Worm (Caenorhabditis elegans) whole organism, L1 larva: ENCODE results near the gene T23B7.3.

ENCODE experiments used
- C16A3.4 ChIP-seq: fragments of 150-350 bp; optimal IDR thresholded peaks from 2 replicates; lab custom pipeline; 2014; ENCODE audit warnings: missing biosample characterization, missing genetic modification characterization
- F16B12.6 ChIP-seq: fragments of 150-350 bp; optimal IDR thresholded peaks from 2 replicates; lab custom pipeline; 2014; ENCODE audit warnings: missing biosample characterization, missing genetic modification characterization
- Y116A8C.19 ChIP-seq: sonication (generic microtip); optimal IDR thresholded peaks from 2 replicates; lab custom pipeline; 2016; ENCODE audit warnings: missing compliant biosample characterization, missing genetic modification characterization, borderline replicate concordance
- aha-1 ChIP-seq: fragments of 150-350 bp; optimal IDR thresholded peaks from 2 replicates; lab custom pipeline; 2014; ENCODE audit warnings: missing biosample characterization, missing genetic modification characterization
- aly-2 ChIP-seq: fragments of 150-350 bp; optimal IDR thresholded peaks from 2 replicates; lab custom pipeline; 2014; ENCODE audit warnings: missing biosample characterization, missing genetic modification characterization
- blmp-1 ChIP-seq: fragments of 150-350 bp; optimal IDR thresholded peaks from 2 replicates; lab custom pipeline; 2014; ENCODE audit warnings: missing biosample characterization, missing genetic modification characterization
- ceh-82 ChIP-seq, 3 experiments: fragments of 150-350 bp in 1 of 3; sonication (generic microtip) in 2 of 3; optimal IDR thresholded peaks; 2 replicates each; lab custom pipeline; 2014 to 2017; ENCODE audit warnings: missing biosample characterization in 3 of 3, missing genetic modification characterization in 3 of 3
- ceh-88 ChIP-seq: fragments of 200-800 bp; sonication (Bioruptor generic); IDR thresholded peaks from 2 replicates; pipeline ENCODE4 v1.3.6; 2022; ENCODE audit warnings: missing genetic modification characterization, missing compliant biosample characterization
- ces-1 ChIP-seq: fragments of 150-350 bp; optimal IDR thresholded peaks from 2 replicates; lab custom pipeline; 2014; ENCODE audit warnings: missing biosample characterization, missing genetic modification reagents, missing genetic modification characterization
- dpl-1 ChIP-seq, 3 experiments: fragments of 150-350 bp in 2 of 3; sonication (generic microtip) in 1 of 3; optimal IDR thresholded peaks; 2 replicates each; lab custom pipeline; 2014 to 2017; ENCODE audit warnings: missing biosample characterization in 3 of 3, missing genetic modification characterization in 3 of 3, missing genetic modification reagents in 3 of 3
- efl-1 ChIP-seq, 4 experiments: fragments of 150-350 bp; optimal IDR thresholded peaks in 3 of 4; peaks in 1 of 4; 1 replicate in 1 of 4; 2 replicates in 3 of 4; lab custom pipeline; 2014; ENCODE audit warnings: missing biosample characterization in 2 of 4, missing genetic modification characterization in 2 of 4, missing genetic modification reagents in 2 of 4
- egl-13 ChIP-seq: sonication (generic microtip); optimal IDR thresholded peaks from 2 replicates; lab custom pipeline; 2016; ENCODE audit warnings: missing genotype, missing genetic modification reagents, missing genetic modification characterization, missing compliant biosample characterization
- egl-27 ChIP-seq, 2 experiments: fragments of 150-350 bp in 1 of 2; sonication (generic microtip); optimal IDR thresholded peaks; 3 replicates each; lab custom pipeline; 2017 to 2018; ENCODE audit warnings: missing biosample characterization in 2 of 2, missing genetic modification characterization in 2 of 2, missing genetic modification reagents in 2 of 2
- elt-2 ChIP-seq: sonication (generic microtip); optimal IDR thresholded peaks from 2 replicates; lab custom pipeline; 2016; ENCODE audit warnings: missing genetic modification characterization, mild to moderate bottlenecking, inconsistent platforms, missing compliant biosample characterization, missing genetic modification reagents
- elt-3 ChIP-seq, 6 experiments: fragments of 150-350 bp in 1 of 6; sonication (generic microtip); optimal IDR thresholded peaks; 2 replicates each; lab custom pipeline; 2017 to 2018; ENCODE audit warnings: missing biosample characterization in 6 of 6, missing genetic modification characterization in 6 of 6, inconsistent platforms in 1 of 6
- ets-5 ChIP-seq: fragments of 200-800 bp; sonication (Bioruptor generic); IDR thresholded peaks from 2 replicates; pipeline ENCODE4 v1.3.6; 2022; ENCODE audit warnings: missing genetic modification characterization, missing compliant biosample characterization
- fkh-10 ChIP-seq: sonication (generic microtip); optimal IDR thresholded peaks from 2 replicates; lab custom pipeline; 2017; ENCODE audit warnings: missing biosample characterization, missing genetic modification reagents, missing genetic modification characterization
- fkh-4 ChIP-seq: sonication (generic microtip); optimal IDR thresholded peaks from 2 replicates; lab custom pipeline; 2016; ENCODE audit warnings: missing compliant biosample characterization, missing genetic modification characterization, borderline replicate concordance
- fos-1 ChIP-seq: fragments of 150-350 bp; optimal IDR thresholded peaks from 2 replicates; lab custom pipeline; 2014; ENCODE audit warnings: missing biosample characterization, missing genetic modification characterization
- grh-1 ChIP-seq: fragments of 200-800 bp; sonication (Bioruptor generic); IDR thresholded peaks from 2 replicates; pipeline ENCODE4 v1.3.6; 2022; ENCODE audit warnings: missing genetic modification reagents, missing genetic modification characterization, missing compliant biosample characterization
- hpl-2 ChIP-seq: fragments of 150-350 bp; optimal IDR thresholded peaks from 2 replicates; lab custom pipeline; 2014; ENCODE audit warnings: missing biosample characterization, missing genetic modification reagents, missing genetic modification characterization
- irx-1 ChIP-seq: sonication (generic microtip); optimal IDR thresholded peaks from 2 replicates; lab custom pipeline; 2016; ENCODE audit warnings: missing genetic modification characterization, missing compliant biosample characterization
- jun-1 ChIP-seq: fragments of 150-350 bp; optimal IDR thresholded peaks from 2 replicates; lab custom pipeline; 2014; ENCODE audit warnings: missing biosample characterization, missing genetic modification reagents, missing genetic modification characterization
- lin-13 ChIP-seq: fragments of 150-350 bp; optimal IDR thresholded peaks from 2 replicates; lab custom pipeline; 2014; ENCODE audit warnings: missing biosample characterization, missing genetic modification reagents, missing genetic modification characterization
- lin-14 ChIP-seq: fragments of 200-800 bp; sonication (Bioruptor generic); optimal IDR thresholded peaks from 2 replicates; lab custom pipeline; 2018; ENCODE audit warnings: mild to moderate bottlenecking, missing genetic modification characterization, moderate library complexity, missing compliant biosample characterization
- lin-15B ChIP-seq: fragments of 150-350 bp; sonication (generic microtip); optimal IDR thresholded peaks from 3 replicates; lab custom pipeline; 2014; ENCODE audit warnings: missing biosample characterization, missing genetic modification characterization
- lin-39 ChIP-seq: fragments of 150-350 bp; optimal IDR thresholded peaks from 2 replicates; lab custom pipeline; 2014; ENCODE audit warnings: missing biosample characterization, missing genetic modification reagents, missing genetic modification characterization
- lsy-2 ChIP-seq, 2 experiments: fragments of 150-350 bp; optimal IDR thresholded peaks; 2 replicates each; lab custom pipeline; 2014; ENCODE audit warnings: missing biosample characterization in 2 of 2, missing genetic modification characterization in 2 of 2
- mab-9 ChIP-seq: fragments of 200-800 bp; sonication (Bioruptor generic); IDR thresholded peaks from 2 replicates; pipeline ENCODE4 v1.3.6; 2022; ENCODE audit warnings: missing genetic modification reagents, missing genetic modification characterization, missing compliant biosample characterization
- mef-2 ChIP-seq: fragments of 150-350 bp; optimal IDR thresholded peaks from 2 replicates; lab custom pipeline; 2014; ENCODE audit warnings: missing biosample characterization, missing genetic modification characterization
- nhr-12 ChIP-seq: sonication (generic microtip); optimal IDR thresholded peaks from 2 replicates; lab custom pipeline; 2017; ENCODE audit warnings: missing biosample characterization, missing genetic modification characterization
- nhr-19 ChIP-seq: fragments of 200-800 bp; sonication (Bioruptor generic); conservative IDR thresholded peaks from 2 replicates; pipeline ENCODE4 v1.3.6; 2022; ENCODE audit warnings: missing genetic modification characterization, missing compliant biosample characterization
- nhr-20 ChIP-seq: sonication (generic microtip); optimal IDR thresholded peaks from 2 replicates; lab custom pipeline; 2016; ENCODE audit warnings: mild to moderate bottlenecking, missing genetic modification characterization, missing compliant biosample characterization
- nhr-28 ChIP-seq: fragments of 150-350 bp; optimal IDR thresholded peaks from 2 replicates; lab custom pipeline; 2014; ENCODE audit warnings: missing biosample characterization, missing genetic modification characterization
- nhr-71 ChIP-seq: sonication (generic microtip); optimal IDR thresholded peaks from 2 replicates; lab custom pipeline; 2016; ENCODE audit warnings: mild to moderate bottlenecking, missing genetic modification characterization, moderate library complexity, missing compliant biosample characterization
- nhr-76 ChIP-seq: sonication (generic microtip); optimal IDR thresholded peaks from 2 replicates; lab custom pipeline; 2017; ENCODE audit warnings: missing biosample characterization, missing genetic modification characterization
- nhr-77 ChIP-seq: fragments of 150-350 bp; optimal IDR thresholded peaks from 2 replicates; lab custom pipeline; 2014; ENCODE audit warnings: missing biosample characterization, missing genetic modification characterization
- nhr-90 ChIP-seq: sonication (generic microtip); optimal IDR thresholded peaks from 2 replicates; lab custom pipeline; 2016; ENCODE audit warnings: mild to moderate bottlenecking, missing genetic modification characterization, missing compliant biosample characterization; ENCODE audit not compliant: poor library complexity
- pag-3 ChIP-seq: sonication (generic microtip); optimal IDR thresholded peaks from 2 replicates; lab custom pipeline; 2017; ENCODE audit warnings: missing genetic modification characterization, mild to moderate bottlenecking, missing compliant biosample characterization, antibody characterized with exemption, borderline replicate concordance; ENCODE audit not compliant: insufficient read depth
- rnt-1 ChIP-seq: sonication (generic microtip); optimal IDR thresholded peaks from 2 replicates; lab custom pipeline; 2016; ENCODE audit warnings: mild to moderate bottlenecking, missing genetic modification characterization, moderate library complexity, missing compliant biosample characterization
- snpc-4 ChIP-seq: fragments of 150-350 bp; optimal IDR thresholded peaks from 2 replicates; lab custom pipeline; 2014; ENCODE audit warnings: missing biosample characterization, missing genetic modification characterization
- snu-23 ChIP-seq: sonication (generic microtip); optimal IDR thresholded peaks from 2 replicates; lab custom pipeline; 2016; ENCODE audit warnings: missing genetic modification characterization, missing compliant biosample characterization
- sup-37 ChIP-seq: fragments of 200-800 bp; sonication (Bioruptor generic); optimal IDR thresholded peaks from 2 replicates; lab custom pipeline; 2018; ENCODE audit warnings: mild to moderate bottlenecking, missing genetic modification characterization, missing compliant biosample characterization
- tbx-2 ChIP-seq: sonication (generic microtip); optimal IDR thresholded peaks from 2 replicates; lab custom pipeline; 2016; ENCODE audit warnings: missing genetic modification characterization, missing compliant biosample characterization
- unc-130 ChIP-seq: fragments of 150-350 bp; optimal IDR thresholded peaks from 2 replicates; lab custom pipeline; 2017; ENCODE audit warnings: missing biosample characterization, missing genetic modification characterization, inconsistent platforms
- vab-15 ChIP-seq: sonication (generic microtip); optimal IDR thresholded peaks from 2 replicates; lab custom pipeline; 2017; ENCODE audit warnings: missing genotype, mild to moderate bottlenecking, missing genetic modification characterization, missing compliant biosample characterization
- xbp-1 ChIP-seq: sonication (generic microtip); optimal IDR thresholded peaks from 2 replicates; lab custom pipeline; 2016; ENCODE audit warnings: missing genetic modification characterization, missing compliant biosample characterization
- zag-1 ChIP-seq: fragments of 150-350 bp; optimal IDR thresholded peaks from 2 replicates; lab custom pipeline; 2014; ENCODE audit warnings: missing biosample characterization, missing genetic modification characterization
- ztf-11 ChIP-seq, 2 experiments: sonication (generic microtip); optimal IDR thresholded peaks; 2 replicates each; lab custom pipeline; 2016 to 2017; ENCODE audit warnings: missing genetic modification characterization in 2 of 2, missing biosample characterization in 1 of 2, missing compliant biosample characterization in 1 of 2
- ztf-4 ChIP-seq: fragments of 150-350 bp; optimal IDR thresholded peaks from 2 replicates; lab custom pipeline; 2014; ENCODE audit warnings: missing biosample characterization, missing genetic modification characterization

The T23B7.3 gene

DNA sequence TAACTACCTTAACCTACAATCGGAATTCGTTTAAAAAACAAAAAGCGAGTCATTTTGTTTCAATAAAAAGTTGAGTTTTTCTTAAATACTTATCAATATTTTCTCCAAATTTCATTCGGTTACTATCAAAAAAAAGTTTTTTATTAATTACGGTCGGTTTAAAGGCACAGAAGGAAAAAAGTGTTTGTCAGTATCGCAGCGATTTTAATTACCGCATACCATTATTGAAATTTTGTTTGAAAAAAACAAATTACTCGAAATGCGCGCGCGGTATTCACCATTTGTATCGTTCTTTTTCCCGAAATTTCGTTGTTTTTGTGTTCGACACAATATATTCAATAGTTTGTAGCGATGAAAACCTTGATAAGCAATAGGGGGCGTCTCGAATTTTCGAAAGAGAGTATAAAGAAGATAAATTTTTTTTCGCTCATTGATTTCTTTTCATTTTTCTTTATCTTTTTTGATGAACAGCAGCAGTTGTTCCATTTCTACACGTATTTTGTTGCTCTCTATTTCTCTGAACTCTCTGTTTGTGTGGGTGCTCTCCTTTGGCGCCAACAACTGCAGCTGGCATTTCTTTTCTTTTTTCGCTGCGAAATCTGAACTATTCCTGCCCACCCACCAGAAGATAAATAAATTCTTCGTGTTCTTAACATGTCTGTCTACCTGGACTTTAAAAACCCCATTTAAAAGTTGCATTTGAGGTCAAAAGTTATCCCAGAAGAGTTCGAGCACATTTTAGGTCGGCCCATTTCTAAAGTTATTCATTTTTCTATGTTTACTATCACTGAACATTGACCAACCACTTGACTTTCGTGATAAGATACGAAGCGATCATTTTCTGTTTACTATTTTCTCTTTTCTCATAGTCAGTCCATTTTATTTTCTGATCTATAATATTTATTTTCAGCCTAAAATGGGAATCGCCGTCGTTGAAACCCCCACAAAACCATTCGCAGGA is 38.8 kb downstream of the T23B7.3 start, which contains the start of gene pgm-1 (continued):
- no peak for TF ChIP-seq egl-13 (tag; lab: Kevin White, UChicago)
- TF ChIP-seq ztf-11 (tag; optimal IDR thresholded peaks at IDR 0.05; lab: Kevin White, UChicago): no peak
- TF ChIP-seq irx-1 (tag; lab: Kevin White, UChicago): no peak
- TF ChIP-seq tbx-2 (tag; lab: Kevin White, UChicago): no peak
- peak; percentile 9 for TF ChIP-seq lin-39 (tag; lab: Kevin White, UChicago)
- TF ChIP-seq efl-1 (optimal IDR thresholded peaks at IDR 0.05; lab: Kevin White, UChicago): peak; percentile 26 to 35
- no peak for TF ChIP-seq efl-1 (GFP tag; optimal IDR thresholded peaks at IDR 0.05 in 1 of 2; lab: Kevin White, UChicago)
- TF ChIP-seq nhr-20 (tag; lab: Kevin White, UChicago): peak; percentile 42
- peak; percentile 25 for TF ChIP-seq blmp-1 (tag; lab: Kevin White, UChicago)
- TF ChIP-seq snpc-4 (tag; lab: Kevin White, UChicago): no peak
- TF ChIP-seq zag-1 (tag; lab: Kevin White, UChicago): no peak
- no peak for TF ChIP-seq nhr-77 (tag; lab: Kevin White, UChicago)
- peak; percentile 14 for TF ChIP-seq unc-130 (tag; lab: Kevin White, UChicago)
- peak; percentile 26; the same call in 1 of the 2 replicates for TF ChIP-seq nhr-19 (GFP tag; lab: Robert Waterston, UW)
- no peak for TF ChIP-seq nhr-90 (tag; lab: Kevin White, UChicago)
- no peak for TF ChIP-seq ets-5 (GFP tag; lab: Robert Waterston, UW)
- TF ChIP-seq lin-14 (GFP tag; lab: Kevin White, UChicago): peak; percentile 90
- TF ChIP-seq sup-37: no peak
- peak; percentile 70 for TF ChIP-seq nhr-71 (tag; lab: Kevin White, UChicago)
- TF ChIP-seq ceh-82 (tag; optimal IDR thresholded peaks at IDR 0.05; lab: Kevin White, UChicago): no peak
- no peak for TF ChIP-seq jun-1
- no peak for TF ChIP-seq lin-15B (tag; lab: Kevin White, UChicago)
- peak in 1 of 6 experiments; percentile 46 for TF ChIP-seq elt-3 (tag; optimal IDR thresholded peaks at IDR 0.05; lab: Kevin White, UChicago)
- TF ChIP-seq F16B12.6: no peak
- TF ChIP-seq nhr-28: no peak
- no peak for TF ChIP-seq nhr-76
- TF ChIP-seq lsy-2 (tag; optimal IDR thresholded peaks at IDR 0.05; lab: Kevin White, UChicago): peak; percentile 7 to 51
- TF ChIP-seq aly-2 (tag; lab: Kevin White, UChicago): no peak
- TF ChIP-seq fkh-10: no peak
- no peak for TF ChIP-seq grh-1 (GFP tag; lab: Robert Waterston, UW)
- no peak for TF ChIP-seq fos-1 (tag; lab: Kevin White, UChicago)
- TF ChIP-seq ces-1 (GFP tag; lab: Kevin White, UChicago): no peak
- no peak for TF ChIP-seq vab-15 (tag; lab: Kevin White, UChicago)
- TF ChIP-seq C16A3.4 (tag; lab: Kevin White, UChicago): peak; percentile 7
- TF ChIP-seq ceh-88 (GFP tag; lab: Robert Waterston, UW): no peak
- TF ChIP-seq Y116A8C.19 (tag; lab: Kevin White, UChicago): no peak
- TF ChIP-seq aha-1 (tag; lab: Kevin White, UChicago): no peak
- TF ChIP-seq xbp-1: no peak
- TF ChIP-seq nhr-12 (tag; lab: Kevin White, UChicago): no peak
- TF ChIP-seq mab-9: no peak
- peak; percentile 41 for TF ChIP-seq pag-3 (tag; lab: Kevin White, UChicago)
- TF ChIP-seq fkh-4: no peak
- peak; percentile 45 for TF ChIP-seq snu-23
- TF ChIP-seq ztf-4 (tag; lab: Kevin White, UChicago): no peak
- no peak for TF ChIP-seq lin-13 (GFP tag; lab: Kevin White, UChicago)
- no peak for TF ChIP-seq hpl-2 (GFP tag; lab: Kevin White, UChicago)
- TF ChIP-seq rnt-1 (tag; lab: Kevin White, UChicago): peak; percentile 58
- peak; percentile 45 for TF ChIP-seq elt-2 (tag; lab: Kevin White, UChicago)
- TF ChIP-seq mef-2 (tag; lab: Kevin White, UChicago): no peak
- peak in 2 of 3 experiments; percentile 16 to 38 for TF ChIP-seq dpl-1 (GFP tag; optimal IDR thresholded peaks at IDR 0.05; lab: Kevin White, UChicago)
- TF ChIP-seq egl-27 (tag; optimal IDR thresholded peaks at IDR 0.05; lab: Kevin White, UChicago): no peak
